Worm (Caenorhabditis elegans) whole organism, L2 larva: ENCODE data around the gene C34D4.4.

Experiments
- R02D3.7 ChIP-seq: fragments of 150-350 bp; optimal IDR thresholded peaks from 2 replicates; lab custom pipeline; 2014; ENCODE audit warnings: missing biosample characterization, missing genetic modification characterization
- ama-1 ChIP-seq: fragments of 150-350 bp; optimal IDR thresholded peaks from 2 replicates; lab custom pipeline; 2018; ENCODE audit warnings: inconsistent platforms
- dmd-4 ChIP-seq: sonication (generic microtip); optimal IDR thresholded peaks from 2 replicates; lab custom pipeline; 2017; ENCODE audit warnings: missing biosample characterization, missing genetic modification characterization
- elt-1 ChIP-seq: fragments of 150-350 bp; optimal IDR thresholded peaks from 2 replicates; lab custom pipeline; 2014; ENCODE audit warnings: missing biosample characterization, missing genetic modification characterization
- nhr-12 ChIP-seq: fragments of 150-350 bp; optimal IDR thresholded peaks from 2 replicates; lab custom pipeline; 2014; ENCODE audit warnings: missing biosample characterization, missing genetic modification characterization
- nhr-25 ChIP-seq: fragments of 150-350 bp; sonication (generic microtip); optimal IDR thresholded peaks from 3 replicates; lab custom pipeline; 2014; ENCODE audit warnings: missing biosample characterization, missing genetic modification characterization
- peb-1 ChIP-seq: fragments of 150-350 bp; optimal IDR thresholded peaks from 2 replicates; lab custom pipeline; 2014; ENCODE audit warnings: missing biosample characterization, missing genetic modification characterization
- skn-1 ChIP-seq: sonication (generic microtip); optimal IDR thresholded peaks from 2 replicates; lab custom pipeline; 2017; ENCODE audit warnings: missing biosample characterization, missing genetic modification characterization
- snpc-4 ChIP-seq: fragments of 150-350 bp; optimal IDR thresholded peaks from 2 replicates; lab custom pipeline; 2014; ENCODE audit warnings: missing biosample characterization, missing genetic modification characterization

DNA sequence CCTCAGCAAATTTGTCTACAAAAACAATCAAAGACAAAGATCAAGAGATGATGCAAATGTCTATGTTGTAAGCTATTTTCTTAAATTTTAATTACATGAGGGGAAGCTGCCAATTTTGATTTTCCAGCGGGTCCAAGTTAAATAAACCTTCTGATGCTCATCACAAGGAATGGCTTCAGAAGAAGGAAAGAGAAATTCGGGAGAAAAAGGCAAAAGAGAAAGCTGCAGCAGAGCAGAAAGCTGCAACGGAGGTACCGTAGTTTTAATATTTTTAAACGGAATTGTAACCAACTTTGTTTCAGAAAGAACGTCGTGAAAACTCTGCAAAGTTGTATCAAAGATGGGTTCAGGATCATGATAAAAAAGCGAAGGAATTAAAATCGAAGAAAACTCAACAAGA, 9.0 kb downstream of the C34D4.4 start:
- TF ChIP-seq nhr-25 (tag; lab: Kevin White, UChicago) (no peak), nhr-12 (tag; lab: Kevin White, UChicago) (no peak), dmd-4 (tag; lab: Kevin White, UChicago) (no peak), peb-1 (tag; lab: Kevin White, UChicago) (no peak), skn-1 (tag; lab: Kevin White, UChicago) (no peak), R02D3.7 (no peak), snpc-4 (tag; lab: Kevin White, UChicago) (no peak), elt-1 (tag; lab: Kevin White, UChicago) (no peak), ama-1 (lab: Kevin White, UChicago) (no peak)
